Fruit fly (Drosophila melanogaster): ENCODE measurements around the gene Eig71Ei.

DNA sequence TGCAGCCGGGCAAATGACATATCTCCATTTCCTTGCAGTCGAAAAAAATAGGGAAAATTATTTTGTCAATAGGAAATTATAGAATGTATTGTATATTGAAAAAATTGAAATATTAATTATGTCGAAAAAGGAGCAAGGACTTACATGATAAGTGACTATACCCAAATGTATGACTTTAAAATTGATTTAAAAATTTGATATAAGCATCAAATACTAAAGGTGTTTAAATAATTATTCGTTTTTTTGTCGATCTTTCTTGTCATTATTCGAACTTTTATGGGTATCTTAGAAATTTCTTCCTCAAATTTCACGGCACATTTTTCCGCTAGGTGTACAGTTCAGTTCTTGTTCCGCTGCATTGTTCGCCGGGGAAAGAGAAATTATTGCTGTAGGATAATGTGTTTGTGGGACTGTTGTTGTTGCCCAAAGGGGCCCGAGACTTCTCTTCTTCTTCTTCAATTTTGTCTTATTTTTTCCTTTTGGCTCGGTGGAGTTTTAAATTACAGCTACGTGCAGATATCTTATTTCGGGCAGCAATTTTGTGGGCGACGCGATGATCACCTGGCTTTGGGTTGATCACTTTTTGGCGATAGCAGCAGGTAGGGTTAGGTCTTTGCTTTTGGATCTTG is 40.9 kb downstream of the Eig71Ei start:
- TF ChIP-seq lola (GFP tag; optimal IDR thresholded peaks at IDR 0.05) (no peak), ey (GFP tag; optimal IDR thresholded peaks at IDR 0.05) (peak; percentile 67), OdsH (GFP tag; optimal IDR thresholded peaks at IDR 0.05) (peak; percentile 79), tai (GFP tag; optimal IDR thresholded peaks at IDR 0.05) (peak; percentile 45), h (GFP tag; optimal IDR thresholded peaks at IDR 0.05) (peak; percentile 72), woc (GFP tag; optimal IDR thresholded peaks at IDR 0.05) (peak; percentile 75), fru (GFP tag; optimal IDR thresholded peaks at IDR 0.05) (peak; percentile 80), Hr83 (GFP tag; optimal IDR thresholded peaks at IDR 0.05; ENCODE audit: poor library complexity, severe bottlenecking) (no peak), usp (GFP tag; optimal IDR thresholded peaks at IDR 0.05) (no peak), br (GFP tag; optimal IDR thresholded peaks at IDR 0.05) (peak; percentile 43), pan (optimal IDR thresholded peaks at IDR 0.05) (no peak), dmrt93B (GFP tag; optimal IDR thresholded peaks at IDR 0.05) (peak; percentile 67), HLH106 (tag; optimal IDR thresholded peaks at IDR 0.05) (peak; percentile 83)

All from whole organism, wandering third instar larva.